Worm (Caenorhabditis elegans) whole organism, L4 larva: ENCODE measurements around the gene cdl-1.

Source experiments
- R02D3.7 ChIP-seq: fragments of 150-350 bp; sonication (generic microtip); optimal IDR thresholded peaks from 3 replicates; lab custom pipeline; 2014; ENCODE audit warnings: missing biosample characterization, missing genetic modification characterization
- T26A8.4 ChIP-seq: fragments of 200-800 bp; sonication (Bioruptor generic); IDR thresholded peaks from 2 replicates; pipeline ENCODE4 v1.3.6; 2022; ENCODE audit warnings: missing genetic modification characterization, missing compliant biosample characterization
- Y5F2A.4 ChIP-seq: fragments of 200-800 bp; sonication (Bioruptor generic); optimal IDR thresholded peaks from 2 replicates; lab custom pipeline; 2018; ENCODE audit warnings: mild to moderate bottlenecking, missing genetic modification characterization, missing compliant biosample characterization
- aha-1 ChIP-seq: fragments of 150-350 bp; peaks from one replicate; lab custom pipeline; 2014; ENCODE audit warnings: missing biosample characterization, missing genetic modification characterization
- attf-4 ChIP-seq: sonication (generic microtip); optimal IDR thresholded peaks from 3 replicates; lab custom pipeline; 2017; ENCODE audit warnings: missing biosample characterization, missing genetic modification characterization
- ceh-62 ChIP-seq: sonication (generic microtip); optimal IDR thresholded peaks from 2 replicates; lab custom pipeline; 2017; ENCODE audit warnings: missing biosample characterization, missing genetic modification characterization
- ceh-82 ChIP-seq: sonication (generic microtip); optimal IDR thresholded peaks from 2 replicates; lab custom pipeline; 2017; ENCODE audit warnings: missing biosample characterization, missing genetic modification characterization
- cey-2 ChIP-seq: sonication (generic microtip); optimal IDR thresholded peaks from 3 replicates; lab custom pipeline; 2017; ENCODE audit warnings: missing genetic modification characterization, mild to moderate bottlenecking, missing compliant biosample characterization, antibody characterized with exemption, borderline replicate concordance; ENCODE audit not compliant: insufficient read depth
- daf-16 ChIP-seq, 3 experiments: sonication (generic microtip); optimal IDR thresholded peaks; 2 replicates each; lab custom pipeline; 2016 to 2017; ENCODE audit warnings: missing genetic modification characterization in 3 of 3, missing genetic modification reagents in 3 of 3, mild to moderate bottlenecking in 2 of 3, missing compliant biosample characterization in 2 of 3, missing biosample characterization in 1 of 3, moderate library complexity in 1 of 3
- dmd-6 ChIP-seq: fragments of 200-800 bp; sonication (Bioruptor generic); IDR thresholded peaks from 2 replicates; pipeline ENCODE4 v1.3.6; 2022; ENCODE audit warnings: missing genetic modification reagents, missing genetic modification characterization, missing compliant biosample characterization
- dmd-9 ChIP-seq: fragments of 200-800 bp; sonication (Bioruptor generic); IDR thresholded peaks from 2 replicates; pipeline ENCODE4 v1.3.6; 2022; ENCODE audit warnings: missing genetic modification reagents, missing genetic modification characterization, missing compliant biosample characterization
- dpl-1 ChIP-seq: fragments of 150-350 bp; optimal IDR thresholded peaks from 2 replicates; lab custom pipeline; 2014; ENCODE audit warnings: missing biosample characterization, missing genetic modification reagents, missing genetic modification characterization
- duxl-1 ChIP-seq: sonication (generic microtip); optimal IDR thresholded peaks from 2 replicates; lab custom pipeline; 2016; ENCODE audit warnings: mild to moderate bottlenecking, missing genetic modification characterization, moderate library complexity, missing compliant biosample characterization; ENCODE audit not compliant: poor library complexity
- egl-43 ChIP-seq: fragments of 200-800 bp; sonication (Bioruptor generic); IDR thresholded peaks from 2 replicates; pipeline ENCODE4 v1.3.6; 2022; ENCODE audit warnings: missing genetic modification reagents, missing genetic modification characterization, missing compliant biosample characterization
- gei-8 ChIP-seq: fragments of 200-800 bp; sonication (Bioruptor generic); optimal IDR thresholded peaks from 2 replicates; lab custom pipeline; 2018; ENCODE audit warnings: mild to moderate bottlenecking, missing genetic modification characterization, missing compliant biosample characterization
- hif-1 ChIP-seq, 2 experiments: sonication (generic microtip); optimal IDR thresholded peaks; 2 replicates each; lab custom pipeline; 2016 to 2017; ENCODE audit warnings: missing compliant biosample characterization in 2 of 2, missing genetic modification characterization in 2 of 2, missing genetic modification reagents in 2 of 2, missing genotype in 2 of 2, mild to moderate bottlenecking in 1 of 2
- lin-1 ChIP-seq: fragments of 200-800 bp; sonication (Bioruptor generic); IDR thresholded peaks from 2 replicates; pipeline ENCODE4 v1.3.6; 2022; ENCODE audit warnings: missing genetic modification reagents, missing genetic modification characterization, missing compliant biosample characterization
- lin-29 ChIP-seq: fragments of 200-800 bp; sonication (Bioruptor generic); IDR thresholded peaks from 2 replicates; pipeline ENCODE4 v1.3.6; 2022; ENCODE audit warnings: missing genetic modification reagents, missing genetic modification characterization, missing compliant biosample characterization
- lin-39 ChIP-seq: fragments of 150-350 bp; optimal IDR thresholded peaks from 2 replicates; lab custom pipeline; 2014; ENCODE audit warnings: missing biosample characterization, missing genetic modification reagents, missing genetic modification characterization
- lsy-2 ChIP-seq, 2 experiments: fragments of 150-350 bp in 1 of 2; sonication (generic microtip) in 1 of 2; optimal IDR thresholded peaks; 2 replicates each; lab custom pipeline; 2014 to 2017; ENCODE audit warnings: missing biosample characterization in 2 of 2, missing genetic modification characterization in 2 of 2
- madf-9 ChIP-seq: fragments of 200-800 bp; sonication (Bioruptor generic); conservative IDR thresholded peaks from 2 replicates; pipeline ENCODE4 v1.3.6; 2022; ENCODE audit warnings: missing genetic modification reagents, missing genetic modification characterization, missing compliant biosample characterization
- mep-1 ChIP-seq: fragments of 150-350 bp; sonication (generic microtip); optimal IDR thresholded peaks from 3 replicates; lab custom pipeline; 2014; ENCODE audit warnings: missing biosample characterization, missing genetic modification characterization
- mxl-3 ChIP-seq: fragments of 200-800 bp; sonication (Bioruptor generic); optimal IDR thresholded peaks from 2 replicates; lab custom pipeline; 2018; ENCODE audit warnings: mild to moderate bottlenecking, missing genetic modification characterization, missing compliant biosample characterization
- nhr-102 ChIP-seq: sonication (generic microtip); optimal IDR thresholded peaks from 2 replicates; lab custom pipeline; 2016; ENCODE audit warnings: mild to moderate bottlenecking, missing genetic modification characterization, moderate library complexity, missing compliant biosample characterization
- nhr-237 ChIP-seq: sonication (generic microtip); optimal IDR thresholded peaks from 2 replicates; lab custom pipeline; 2017; ENCODE audit warnings: missing biosample characterization, missing genetic modification characterization
- nhr-77 ChIP-seq: fragments of 150-350 bp; optimal IDR thresholded peaks from 2 replicates; lab custom pipeline; 2014; ENCODE audit warnings: missing biosample characterization, missing genetic modification characterization
- pha-4 ChIP-seq, 2 experiments: fragments of 150-350 bp in 1 of 2; fragments of 200-800 bp in 1 of 2; sonication (Bioruptor generic) in 1 of 2; IDR thresholded peaks in 1 of 2; optimal IDR thresholded peaks in 1 of 2; 2 replicates each; pipeline versions ENCODE4 v1.3.6 to Lab custom; 2014 to 2022; ENCODE audit warnings: missing genetic modification characterization in 2 of 2, missing genetic modification reagents in 2 of 2, missing biosample characterization in 1 of 2, missing compliant biosample characterization in 1 of 2
- pqm-1 ChIP-seq: sonication (generic microtip); optimal IDR thresholded peaks from 2 replicates; lab custom pipeline; 2017; ENCODE audit warnings: missing biosample characterization, missing genetic modification characterization
- saeg-2 ChIP-seq: fragments of 200-800 bp; sonication (Bioruptor generic); IDR thresholded peaks from 2 replicates; pipeline ENCODE4 v1.3.6; 2022; ENCODE audit warnings: missing genetic modification reagents, missing genetic modification characterization, missing compliant biosample characterization
- skn-1 ChIP-seq: fragments of 150-350 bp; optimal IDR thresholded peaks from 2 replicates; lab custom pipeline; 2014; ENCODE audit warnings: missing biosample characterization, missing genetic modification characterization
- spr-1 ChIP-seq: sonication (generic microtip); optimal IDR thresholded peaks from 2 replicates; lab custom pipeline; 2016; ENCODE audit warnings: mild to moderate bottlenecking, missing genetic modification characterization, missing compliant biosample characterization
- tag-97 ChIP-seq: fragments of 200-800 bp; sonication (Bioruptor generic); IDR thresholded peaks from 2 replicates; pipeline ENCODE4 v1.3.6; 2022; ENCODE audit warnings: missing genetic modification characterization, missing compliant biosample characterization
- unc-62 ChIP-seq, 3 experiments: fragments of 150-350 bp in 1 of 3; sonication (generic microtip); optimal IDR thresholded peaks in 2 of 3; peaks in 1 of 3; 1 replicate in 1 of 3; 2 replicates in 2 of 3; lab custom pipeline; 2014 to 2017; ENCODE audit warnings: missing biosample characterization in 3 of 3, missing genetic modification characterization in 3 of 3, missing genetic modification reagents in 3 of 3, missing genotype in 1 of 3
- zfp-3 ChIP-seq: fragments of 200-800 bp; sonication (Bioruptor generic); conservative IDR thresholded peaks from 2 replicates; pipeline ENCODE4 v1.3.6; 2022; ENCODE audit warnings: missing genetic modification reagents, missing genetic modification characterization, missing compliant biosample characterization
- zip-11 ChIP-seq: fragments of 200-800 bp; sonication (Bioruptor generic); IDR thresholded peaks from 2 replicates; pipeline ENCODE4 v1.3.6; 2022; ENCODE audit warnings: missing genetic modification characterization, missing compliant biosample characterization
- zip-2 ChIP-seq: fragments of 150-350 bp; optimal IDR thresholded peaks from 2 replicates; lab custom pipeline; 2014; ENCODE audit warnings: missing biosample characterization, missing genetic modification characterization
- ztf-11 ChIP-seq: fragments of 150-350 bp; optimal IDR thresholded peaks from 2 replicates; lab custom pipeline; 2014; ENCODE audit warnings: missing biosample characterization, missing genetic modification characterization

cdl-1 gene

DNA sequence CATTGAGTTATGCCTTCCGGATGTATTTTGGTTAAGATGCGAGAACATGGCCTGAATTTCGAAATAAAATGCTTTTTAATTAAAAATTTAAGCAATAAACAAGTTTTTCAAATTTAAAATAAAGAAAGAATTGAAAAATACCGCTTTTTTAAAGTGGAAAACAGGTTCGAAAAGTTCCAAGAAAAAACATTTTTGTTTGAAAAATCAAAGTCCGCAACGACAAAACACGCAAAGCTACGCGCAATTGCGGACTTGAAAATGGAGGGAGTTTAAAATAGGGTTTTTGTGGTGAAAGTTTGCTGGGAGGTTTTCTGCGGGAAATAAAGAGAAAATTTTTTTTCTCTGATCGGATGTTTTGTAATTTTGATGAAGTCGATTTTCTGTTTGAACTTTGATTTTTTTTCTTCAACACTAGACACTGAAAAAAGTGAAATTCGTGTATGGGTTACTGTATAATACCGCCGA, 13.2 kb downstream of the cdl-1 start, which contains the start of gene npp-19 (continued):
- TF ChIP-seq lin-39 (tag; lab: Kevin White, UChicago) (no peak), duxl-1 (no peak), dmd-9 (GFP tag; lab: Robert Waterston, UW) (no peak), pqm-1 (no peak), aha-1 (tag; lab: Kevin White, UChicago) (peak; percentile 93), spr-1 (tag; lab: Kevin White, UChicago) (no peak), nhr-102 (no peak), dpl-1 (peak; percentile 99), ceh-62 (tag; lab: Kevin White, UChicago) (no peak), zfp-3 (no peak)

- TF ChIP-seq lsy-2 (tag; optimal IDR thresholded peaks at IDR 0.05; lab: Kevin White, UChicago) = peak in 1 of 2 experiments; percentile 1
- no peak for TF ChIP-seq saeg-2 (GFP tag; lab: Robert Waterston, UW)
- peak; percentile 81 for TF ChIP-seq aha-1 (tag; lab: Kevin White, UChicago)
- peak in 1 of 2 experiments; percentile 11 for TF ChIP-seq unc-62 (GFP tag; optimal IDR thresholded peaks at IDR 0.05 in 1 of 2; lab: Kevin White, UChicago)
- no peak for TF ChIP-seq unc-62 (tag; optimal IDR thresholded peaks at IDR 0.05; lab: Kevin White, UChicago)
Observed at ce11 chrII:10800209-10800608, 15.0 kb downstream of the cdl-1 start.

DNA sequence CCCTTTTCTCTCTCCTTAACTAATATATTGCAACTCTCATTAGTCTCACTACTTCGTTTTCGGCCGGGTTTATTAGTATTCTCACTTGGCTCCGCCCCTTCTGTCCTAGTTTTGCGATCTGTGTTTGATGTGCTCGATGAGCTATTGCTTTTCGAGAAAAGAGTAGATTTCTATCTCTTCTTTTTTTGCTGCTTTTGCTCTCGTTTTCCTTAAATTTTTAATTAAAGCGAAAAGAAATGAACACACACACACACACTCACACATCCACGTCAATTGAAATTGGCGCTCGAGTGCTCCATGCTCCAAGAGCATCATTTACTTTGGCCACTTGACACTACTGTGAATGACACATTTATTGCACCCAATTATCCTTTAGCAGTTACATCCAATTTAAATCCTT, 19.2 kb downstream of the cdl-1 start:
- TF ChIP-seq zip-11 (no peak), egl-43 (GFP tag; lab: Robert Waterston, UW) (no peak), nhr-77 (tag; lab: Kevin White, UChicago) (no peak), T26A8.4 (GFP tag; lab: Robert Waterston, UW) (no peak), Y5F2A.4 (no peak), cey-2 (tag; lab: Kevin White, UChicago) (no peak), tag-97 (no peak), zip-2 (no peak), madf-9 (no peak), skn-1 (tag; lab: Kevin White, UChicago) (no peak)

DNA sequence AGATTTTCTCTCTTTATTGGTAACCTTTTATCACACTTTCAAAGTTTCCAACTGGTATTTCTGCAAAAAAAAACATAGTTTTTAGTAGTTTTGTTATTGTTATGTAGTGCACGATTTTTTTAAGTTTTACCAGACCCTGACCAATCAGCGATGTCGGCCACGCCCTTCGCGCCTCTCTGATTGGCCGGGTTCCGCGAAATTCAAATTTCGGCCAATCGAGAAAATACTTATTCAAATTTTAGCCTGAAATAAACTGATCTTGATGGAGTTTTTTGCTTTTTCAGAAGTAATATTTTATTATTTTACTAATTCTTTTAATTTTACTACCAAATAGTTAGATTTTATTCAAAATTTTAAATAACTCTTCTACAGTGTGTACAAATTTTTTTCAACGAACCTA, 19.7 kb downstream of the cdl-1 start:
- no peak for TF ChIP-seq saeg-2 (GFP tag; lab: Robert Waterston, UW)
- TF ChIP-seq gei-8 = no peak
- TF ChIP-seq pha-4 (GFP tag; IDR thresholded peaks at IDR 0.05; lab: Robert Waterston, UW) = no peak
- TF ChIP-seq pha-4 (tag; optimal IDR thresholded peaks at IDR 0.05; lab: Kevin White, UChicago) = no peak
- TF ChIP-seq dmd-6 = no peak
- TF ChIP-seq R02D3.7 (tag; lab: Kevin White, UChicago) = no peak
- TF ChIP-seq daf-16 (GFP tag; optimal IDR thresholded peaks at IDR 0.05; lab: Kevin White, UChicago) = no peak
- no peak for TF ChIP-seq daf-16 (tag; optimal IDR thresholded peaks at IDR 0.05; lab: Kevin White, UChicago)
- no peak for TF ChIP-seq ztf-11 (tag; lab: Kevin White, UChicago)
- TF ChIP-seq egl-43 (GFP tag; lab: Robert Waterston, UW) = no peak
- TF ChIP-seq, all 104 proteins: peak for 0

DNA sequence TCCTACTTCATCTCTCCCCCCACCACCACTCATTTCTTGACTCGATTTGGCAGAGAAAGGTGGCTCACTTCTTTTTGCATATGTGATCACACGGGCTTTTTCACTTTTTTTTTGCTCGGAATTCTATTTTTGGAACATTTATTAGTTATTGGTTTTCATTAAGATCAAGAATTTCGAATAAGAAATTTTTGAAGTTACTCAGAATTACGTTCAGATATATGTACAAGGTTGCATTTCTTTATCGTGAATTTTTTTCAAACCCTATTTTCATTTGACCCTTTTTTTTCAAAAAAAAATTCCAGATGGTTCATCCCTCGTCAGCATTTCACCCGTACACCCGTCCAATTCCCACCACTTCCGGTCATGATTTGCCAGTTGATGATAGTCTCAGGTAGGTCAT, 20.2 kb downstream of the cdl-1 start, which contains the start of gene ceh-62:
Gene ceh-62, plus strand, starts transcription at position 301 of the 400 bp plus-strand sequence.
- peak; percentile 74 for TF ChIP-seq aha-1 (tag; lab: Kevin White, UChicago)
- TF ChIP-seq lin-1 (GFP tag; lab: Robert Waterston, UW) = no peak

- TF ChIP-seq aha-1 (tag; lab: Kevin White, UChicago) = peak; percentile 91
- no peak for TF ChIP-seq lsy-2 (tag; optimal IDR thresholded peaks at IDR 0.05; lab: Kevin White, UChicago)
- TF ChIP-seq egl-43 (GFP tag; lab: Robert Waterston, UW) = no peak
- no peak for TF ChIP-seq R02D3.7 (tag; lab: Kevin White, UChicago)
- TF ChIP-seq lin-29 (GFP tag; lab: Robert Waterston, UW) = no peak
- no peak for TF ChIP-seq zip-11
- no peak for TF ChIP-seq hif-1 (tag; optimal IDR thresholded peaks at IDR 0.05; lab: Kevin White, UChicago)
- no peak for TF ChIP-seq mxl-3
- no peak for TF ChIP-seq mep-1 (tag; lab: Kevin White, UChicago)
- TF ChIP-seq spr-1 (tag; lab: Kevin White, UChicago) = no peak
- peak in 1 of 2 experiments; percentile 62 for TF ChIP-seq unc-62 (GFP tag; optimal IDR thresholded peaks at IDR 0.05 in 1 of 2; lab: Kevin White, UChicago)
- TF ChIP-seq unc-62 (tag; optimal IDR thresholded peaks at IDR 0.05; lab: Kevin White, UChicago) = no peak
- TF ChIP-seq ceh-82 = no peak
- no peak for TF ChIP-seq attf-4 (tag; lab: Kevin White, UChicago)
- TF ChIP-seq nhr-237 (tag; lab: Kevin White, UChicago) = no peak
- TF ChIP-seq, all 104 proteins: peak for 2
Observed at ce11 chrII:10808708-10809343, 23.6 kb downstream of the cdl-1 start, which contains the start of gene R06F6.14. Gene R06F6.14, plus strand, starts transcription at chrII:10809293.
